Worm (Caenorhabditis elegans): ENCODE data around the gene npr-9.

- no peak for TF ChIP-seq pag-3 (tag; optimal IDR thresholded peaks at IDR 0.05; ENCODE audit: borderline replicate concordance)
- TF ChIP-seq unc-86 (tag; optimal IDR thresholded peaks at IDR 0.05), result no peak
- no peak for TF ChIP-seq tbx-2 (tag; optimal IDR thresholded peaks at IDR 0.05)
- no peak for TF ChIP-seq odd-2 (tag; optimal IDR thresholded peaks at IDR 0.05)
- no peak for TF ChIP-seq ets-4 (tag; optimal IDR thresholded peaks at IDR 0.05)
- TF ChIP-seq elt-2 (tag; optimal IDR thresholded peaks at IDR 0.05), result no peak
- no peak for TF ChIP-seq madf-2 (tag; optimal IDR thresholded peaks at IDR 0.05)
- TF ChIP-seq unc-55 (GFP tag; optimal IDR thresholded peaks at IDR 0.05), result no peak
- TF ChIP-seq ceh-30 (tag; optimal IDR thresholded peaks at IDR 0.05), result no peak
- TF ChIP-seq pha-4 (tag; optimal IDR thresholded peaks at IDR 0.05), result no peak
- TF ChIP-seq npax-4 (tag; optimal IDR thresholded peaks at IDR 0.05), result no peak
Observed at ce11 chrX:11357516-11357915, 28.0 kb downstream of the npr-9 start, which contains the start of gene pgp-4.

Measured in whole organism, late embryonic.